Worm (Caenorhabditis elegans): Measurements from ENCODE around the gene D2096.12.

DNA sequence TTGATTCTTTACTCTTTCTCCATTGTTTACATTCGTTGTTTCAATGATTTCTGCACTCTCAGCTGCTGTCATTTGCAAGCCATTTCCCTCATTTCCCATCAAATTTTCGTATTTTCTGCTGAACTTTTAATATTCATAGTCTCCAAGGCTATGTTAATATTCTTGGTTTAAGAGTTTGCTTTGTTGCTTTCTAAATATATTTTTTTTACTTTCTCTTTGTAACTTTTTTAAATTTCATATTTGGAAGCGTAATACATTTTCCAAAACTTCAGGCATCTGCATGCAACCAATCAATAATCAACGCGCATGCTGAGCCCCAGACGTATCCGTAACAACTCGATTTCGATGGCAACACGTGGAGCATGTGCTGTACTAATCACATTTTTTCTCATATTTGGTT, 2.4 kb upstream of the D2096.12 start, which contains the start of gene sqv-1:
- TF ChIP-seq ama-1 (optimal IDR thresholded peaks at IDR 0.05): no peak
- no peak for TF ChIP-seq hnd-1 (tag; optimal IDR thresholded peaks at IDR 0.05)
